Worm (Caenorhabditis elegans) whole organism, young adult: ENCODE measurements around the gene C34D1.4.

Experiments used
- B0035.1 ChIP-seq: sonication (generic microtip); optimal IDR thresholded peaks from 2 replicates; lab custom pipeline; 2016; ENCODE audit warnings: missing genetic modification characterization, mild to moderate bottlenecking, missing compliant biosample characterization, missing genotype, missing genetic modification reagents
- ama-1 ChIP-seq, 3 experiments: fragments of 150-350 bp in 1 of 3; sonication (generic microtip) in 2 of 3; optimal IDR thresholded peaks; 2 replicates each; lab custom pipeline; 2014 to 2018; ENCODE audit warnings: missing biosample characterization in 2 of 3, missing genetic modification characterization in 2 of 3, missing genetic modification reagents in 2 of 3
- athp-1 ChIP-seq: sonication (generic microtip); optimal IDR thresholded peaks from 2 replicates; lab custom pipeline; 2017; ENCODE audit warnings: mild to moderate bottlenecking, missing genetic modification characterization, missing compliant biosample characterization
- ets-4 ChIP-seq: fragments of 200-800 bp; sonication (Bioruptor generic); optimal IDR thresholded peaks from 2 replicates; lab custom pipeline; 2018; ENCODE audit warnings: mild to moderate bottlenecking, missing genetic modification characterization, missing compliant biosample characterization
- hlh-12 ChIP-seq: sonication (generic microtip); optimal IDR thresholded peaks from 2 replicates; lab custom pipeline; 2016; ENCODE audit warnings: missing genetic modification characterization, missing compliant biosample characterization
- hrde-1 ChIP-seq: sonication (generic microtip); optimal IDR thresholded peaks from 2 replicates; lab custom pipeline; 2016; ENCODE audit warnings: missing genetic modification characterization, mild to moderate bottlenecking, missing compliant biosample characterization, moderate library complexity, missing genotype, missing genetic modification reagents, borderline replicate concordance
- lag-1 ChIP-seq: fragments of 200-800 bp; sonication (Bioruptor generic); IDR thresholded peaks from 2 replicates; pipeline ENCODE4 v1.3.6; 2022; ENCODE audit warnings: missing genetic modification reagents, missing genetic modification characterization, missing compliant biosample characterization
- mes-4 ChIP-seq: sonication (generic microtip); optimal IDR thresholded peaks from 2 replicates; lab custom pipeline; 2016; ENCODE audit warnings: missing genotype, missing genetic modification characterization, missing compliant biosample characterization
- pha-4 ChIP-seq: fragments of 150-350 bp; sonication (generic microtip); optimal IDR thresholded peaks from 2 replicates; lab custom pipeline; 2014; ENCODE audit warnings: missing biosample characterization, missing genetic modification reagents, missing genetic modification characterization
- sea-2 ChIP-seq: fragments of 200-800 bp; sonication (Bioruptor generic); IDR thresholded peaks from 2 replicates; pipeline ENCODE4 v1.3.6; 2022; ENCODE audit warnings: missing genetic modification characterization, missing compliant biosample characterization
- snpc-4 ChIP-seq, 5 experiments: fragments of 150-350 bp in 1 of 5; sonication (generic microtip) in 4 of 5; optimal IDR thresholded peaks; 2 replicates each; lab custom pipeline; 2014 to 2018; ENCODE audit warnings: missing genetic modification characterization in 5 of 5, missing biosample characterization in 3 of 5, antibody characterized with exemption in 2 of 5, mild to moderate bottlenecking in 2 of 5, missing compliant biosample characterization in 2 of 5, missing genotype in 2 of 5, moderate library complexity in 2 of 5, missing genetic modification reagents in 1 of 5
- xnd-1 ChIP-seq: sonication (generic microtip); optimal IDR thresholded peaks from 2 replicates; lab custom pipeline; 2016; ENCODE audit warnings: missing genotype, missing genetic modification reagents, missing genetic modification characterization, missing compliant biosample characterization
- ztf-22 ChIP-seq: fragments of 200-800 bp; sonication (Bioruptor generic); optimal IDR thresholded peaks from 2 replicates; lab custom pipeline; 2018; ENCODE audit warnings: mild to moderate bottlenecking, missing genetic modification characterization, moderate library complexity, missing compliant biosample characterization

ce11 chrV:13209567-13209966 is 49.5 kb downstream of the C34D1.4 start, which contains the start of gene F57B1.6:
- TF ChIP-seq snpc-4 (GFP tag; optimal IDR thresholded peaks at IDR 0.05; lab: Kevin White, UChicago) (no peak), snpc-4 (tag; optimal IDR thresholded peaks at IDR 0.05; lab: Kevin White, UChicago) (no peak), B0035.1 (tag; lab: Kevin White, UChicago) (no peak), lag-1 (GFP tag; lab: Robert Waterston, UW) (no peak), ets-4 (GFP tag; lab: Kevin White, UChicago) (no peak), hrde-1 (tag; lab: Kevin White, UChicago) (no peak), ztf-22 (GFP tag; lab: Kevin White, UChicago) (no peak), xnd-1 (tag; lab: Kevin White, UChicago) (no peak), hlh-12 (tag; lab: Kevin White, UChicago) (no peak), ama-1 (optimal IDR thresholded peaks at IDR 0.05; lab: Kevin White, UChicago) (no peak), ama-1 (GFP tag; optimal IDR thresholded peaks at IDR 0.05; lab: Kevin White, UChicago) (no peak), pha-4 (no peak), sea-2 (GFP tag; lab: Robert Waterston, UW) (no peak), mes-4 (tag; lab: Kevin White, UChicago) (no peak), athp-1 (tag; lab: Kevin White, UChicago) (no peak)
